Worm (Caenorhabditis elegans) whole organism, L4/young adult: ENCODE results near the gene nhr-147.
"Not testable (repeated sequence)": the region's sequence is repeated elsewhere in the genome, so short reads cannot be mapped to it uniquely, and the experiment has no call there.

ENCODE experiments used
- W03F9.2 ChIP-seq: fragments of 150-350 bp; optimal IDR thresholded peaks from 2 replicates; lab custom pipeline; 2014; ENCODE audit warnings: missing biosample characterization, missing genetic modification characterization
- dao-5 ChIP-seq: sonication (generic microtip); optimal IDR thresholded peaks from 2 replicates; lab custom pipeline; 2016; ENCODE audit warnings: missing genotype, missing genetic modification characterization, moderate library complexity, missing compliant biosample characterization
- him-1 ChIP-seq: sonication (generic microtip); optimal IDR thresholded peaks from 2 replicates; lab custom pipeline; 2016; ENCODE audit warnings: missing genotype, missing genetic modification reagents, missing genetic modification characterization, missing compliant biosample characterization

Gene nhr-147

ce11 chrV:7337218-7337617 lies 8.4 kb upstream of the nhr-147 start, which contains the start of gene F10G2.7:
TSS of gene F10G2.7 (minus strand) at chrV:7337318.
- TF ChIP-seq dao-5 (tag; lab: Kevin White, UChicago); W03F9.2 (tag; lab: Kevin White, UChicago); him-1: not testable (repeated sequence)

DNA sequence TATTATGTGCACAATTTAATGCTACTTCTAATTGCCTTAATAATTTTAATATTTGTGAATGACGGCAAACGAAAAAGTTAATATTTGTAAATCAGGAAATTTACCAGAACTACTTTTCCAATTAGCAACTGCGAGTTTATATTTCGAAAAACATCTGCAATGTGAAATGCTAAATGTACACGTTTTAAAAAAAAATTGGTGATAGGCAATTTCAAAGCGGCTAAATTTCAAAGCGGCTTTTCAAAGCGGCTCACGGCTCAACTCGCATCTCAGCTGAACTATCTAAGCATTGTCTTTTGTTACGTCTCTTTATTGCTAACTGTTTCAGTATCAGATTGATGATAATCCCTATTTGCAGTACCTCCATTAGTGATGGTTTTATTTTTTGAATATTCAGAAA lies 5.8 kb upstream of the nhr-147 start, which contains the start of gene srh-187:
srh-187 (minus strand) TSS at position 101 of the 400 bp plus-strand sequence.
- TF ChIP-seq dao-5 (tag; lab: Kevin White, UChicago) (no peak), him-1 (no peak), W03F9.2 (tag; lab: Kevin White, UChicago) (no peak)

- TF ChIP-seq W03F9.2 (tag; lab: Kevin White, UChicago) (no peak), him-1 (no peak), dao-5 (tag; lab: Kevin White, UChicago) (no peak)
These were observed 3.7 kb upstream of the nhr-147 start, which contains the start of the genes nhr-263 and nhr-148 for ce11 chrV:7341942-7342341. TSS of gene nhr-263 (minus strand) at chrV:7342042. TSS of gene nhr-148 (plus strand) at chrV:7342156.

DNA sequence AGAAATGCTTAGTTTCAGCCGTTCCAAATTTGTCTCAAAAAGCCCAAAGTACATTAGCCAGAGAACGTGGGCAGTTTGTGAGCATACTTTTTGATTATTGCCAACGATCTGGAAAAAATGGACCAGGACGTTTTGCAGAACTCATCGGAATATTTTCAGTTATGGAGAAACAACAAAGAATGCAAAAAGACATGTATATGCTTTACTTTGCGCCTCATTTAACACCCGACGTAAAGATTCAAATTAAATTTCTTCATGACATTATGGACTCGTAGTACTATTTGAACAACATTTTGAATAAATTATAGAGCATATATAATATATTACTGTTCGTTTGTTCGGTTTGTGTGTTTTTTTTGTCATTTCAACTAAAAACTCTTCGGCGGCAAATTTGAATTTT lies 2.1 kb upstream of the nhr-147 start, which contains the start of gene srh-244:
srh-244 (plus strand) TSS at position 301 of the 400 bp plus-strand sequence.
- TF ChIP-seq W03F9.2 (tag; lab: Kevin White, UChicago), result no peak
- no peak for TF ChIP-seq him-1
- TF ChIP-seq dao-5 (tag; lab: Kevin White, UChicago), result no peak

DNA sequence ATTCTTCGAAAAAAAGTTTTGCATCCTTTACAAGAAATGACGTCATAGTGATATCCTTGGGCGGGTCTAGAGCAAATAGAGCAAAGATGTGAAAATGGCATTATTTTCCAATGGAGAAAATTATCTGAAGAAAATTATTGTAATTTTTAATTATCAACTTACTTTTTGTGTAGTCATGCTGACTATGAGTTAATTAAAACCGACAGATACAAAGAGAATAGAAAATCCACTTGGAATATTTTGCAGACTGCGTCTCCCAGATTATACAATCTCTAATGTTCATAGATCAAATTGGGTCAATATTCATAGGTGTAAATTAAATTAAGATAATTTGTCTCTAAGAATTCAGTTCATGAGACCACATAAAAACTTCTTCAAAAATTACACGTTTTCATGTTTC lies 3.9 kb downstream of the nhr-147 start, which contains the start of gene nhr-149:
nhr-149 (minus strand) TSS at position 101 of the 400 bp plus-strand sequence.
- TF ChIP-seq W03F9.2 (tag; lab: Kevin White, UChicago) (no peak), dao-5 (tag; lab: Kevin White, UChicago) (no peak), him-1 (no peak)

DNA sequence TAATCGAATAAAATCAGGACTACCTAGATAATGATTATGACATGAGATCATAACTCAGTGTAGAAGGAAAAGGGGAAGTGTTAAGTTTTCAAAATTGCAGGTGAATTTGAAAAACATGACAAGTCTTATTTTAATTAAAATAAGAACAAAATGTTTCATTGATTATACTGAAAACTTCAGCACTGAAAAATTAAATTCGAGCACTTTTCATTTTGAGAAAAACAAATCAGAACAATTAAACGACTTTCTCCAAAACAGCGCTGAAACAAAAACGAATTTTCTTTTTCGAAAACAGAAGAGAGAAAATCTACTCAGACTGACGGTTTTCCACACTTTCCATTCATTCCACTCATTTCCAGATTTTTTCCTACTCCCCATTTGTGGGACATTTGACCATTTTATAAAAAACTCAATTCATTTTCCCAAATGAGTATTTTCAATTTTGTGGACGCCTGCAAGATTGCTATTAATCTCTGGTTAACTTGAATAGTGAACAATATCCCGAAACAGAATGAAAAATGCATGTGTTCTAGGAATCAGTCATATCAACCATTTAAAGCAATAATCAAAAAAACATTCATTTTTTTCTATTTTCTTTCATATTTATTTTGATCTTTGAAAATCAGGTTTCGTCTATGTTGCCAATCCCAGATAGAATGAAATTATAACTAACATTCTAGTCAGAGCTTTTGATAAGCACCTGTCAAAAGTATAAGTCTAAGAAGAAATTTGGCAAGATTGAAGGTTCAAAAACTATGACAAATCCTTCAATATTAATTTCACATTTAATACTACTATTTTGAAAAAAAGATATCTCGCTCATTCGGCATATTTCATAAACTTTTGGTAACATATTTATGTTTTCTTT lies 6.8 kb downstream of the nhr-147 start, which contains the start of the genes srh-231 and srh-275:
srh-231 (minus strand) TSS at position 51 of the 868 bp plus-strand sequence.
srh-275 (plus strand) TSS at position 818 of the 868 bp plus-strand sequence.
- no peak for TF ChIP-seq W03F9.2 (tag; lab: Kevin White, UChicago)
- TF ChIP-seq dao-5 (tag; lab: Kevin White, UChicago), result no peak
- no peak for TF ChIP-seq him-1

DNA sequence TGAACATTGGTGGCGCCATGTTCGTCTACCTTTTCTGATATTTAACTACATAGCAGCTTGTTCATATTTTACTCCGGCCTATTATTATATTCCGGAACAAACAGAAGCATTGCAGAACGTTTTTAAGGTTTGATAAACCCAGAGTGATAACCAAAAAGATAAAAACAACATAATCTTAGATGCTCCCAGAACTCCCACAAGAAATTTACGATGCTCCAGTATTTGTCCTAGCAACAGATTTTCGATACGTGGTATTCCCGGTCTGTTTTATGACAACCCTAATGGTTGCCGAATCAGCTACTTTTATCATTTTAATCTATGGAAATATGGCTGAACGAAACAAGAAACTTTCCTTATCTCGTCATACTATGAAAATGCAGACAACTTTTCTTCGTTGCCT lies 8.0 kb downstream of the nhr-147 start:
- TF ChIP-seq W03F9.2 (tag; lab: Kevin White, UChicago), result no peak
- TF ChIP-seq dao-5 (tag; lab: Kevin White, UChicago), result no peak
- TF ChIP-seq him-1, result no peak

ce11 chrV:7355464-7355863 lies 9.9 kb downstream of the nhr-147 start, which contains the start of gene tag-293:
TSS of gene tag-293 (minus strand) at chrV:7355564.
- TF ChIP-seq dao-5 (tag; lab: Kevin White, UChicago) (no peak), him-1 (no peak), W03F9.2 (tag; lab: Kevin White, UChicago) (no peak)

DNA sequence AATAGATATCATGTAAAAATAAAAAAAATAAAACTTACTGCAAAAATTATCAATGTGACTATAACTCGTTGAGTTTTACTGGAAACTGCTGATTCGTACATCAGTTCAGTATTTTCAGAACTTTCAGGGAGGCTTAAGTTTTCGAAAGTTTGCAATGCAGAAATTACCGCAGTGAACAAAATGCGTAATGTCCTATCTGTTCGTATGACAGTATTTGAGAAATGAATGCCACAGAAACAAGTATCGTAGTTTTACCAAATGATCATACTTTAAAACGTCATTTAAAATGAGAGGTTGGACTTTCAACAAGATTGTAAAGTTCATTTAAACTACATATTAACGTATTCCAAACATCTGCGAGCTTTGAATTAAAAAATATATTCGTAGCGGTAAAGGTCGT lies 11.1 kb downstream of the nhr-147 start, which contains the start of gene C03G6.21:
C03G6.21 (minus strand) TSS at position 101 of the 400 bp plus-strand sequence.
- no peak for TF ChIP-seq dao-5 (tag; lab: Kevin White, UChicago)
- no peak for TF ChIP-seq him-1
- TF ChIP-seq W03F9.2 (tag; lab: Kevin White, UChicago), result no peak

DNA sequence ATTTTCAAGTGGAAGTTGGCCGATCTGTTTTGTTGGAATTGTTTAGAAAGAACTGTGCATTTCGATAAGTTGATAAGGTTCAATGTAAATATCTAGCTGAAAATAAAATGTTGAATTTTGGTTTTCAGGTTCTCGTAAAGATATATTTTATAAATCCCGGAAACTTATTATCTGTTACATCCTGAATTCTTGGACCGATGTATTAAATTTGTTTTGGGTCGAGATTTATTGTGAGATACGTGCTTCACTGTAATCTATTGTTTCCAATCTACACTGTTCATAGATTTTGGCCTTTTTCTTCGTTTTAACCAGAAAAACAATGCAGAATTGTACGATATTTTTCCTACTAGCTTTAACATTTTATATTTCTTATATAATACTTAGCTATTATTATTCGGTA lies 11.5 kb downstream of the nhr-147 start, which contains the start of gene C03G6.6:
C03G6.6 (plus strand) TSS at position 301 of the 400 bp plus-strand sequence.
- TF ChIP-seq dao-5 (tag; lab: Kevin White, UChicago) (no peak), W03F9.2 (tag; lab: Kevin White, UChicago) (no peak), him-1 (no peak)

ce11 chrV:7361673-7362072 lies 16.1 kb downstream of the nhr-147 start, which contains the start of gene cyp-35A1:
TSS of gene cyp-35A1 (minus strand) at chrV:7361773.
- no peak for TF ChIP-seq him-1
- TF ChIP-seq W03F9.2 (tag; lab: Kevin White, UChicago), result no peak
- TF ChIP-seq dao-5 (tag; lab: Kevin White, UChicago), result no peak

DNA sequence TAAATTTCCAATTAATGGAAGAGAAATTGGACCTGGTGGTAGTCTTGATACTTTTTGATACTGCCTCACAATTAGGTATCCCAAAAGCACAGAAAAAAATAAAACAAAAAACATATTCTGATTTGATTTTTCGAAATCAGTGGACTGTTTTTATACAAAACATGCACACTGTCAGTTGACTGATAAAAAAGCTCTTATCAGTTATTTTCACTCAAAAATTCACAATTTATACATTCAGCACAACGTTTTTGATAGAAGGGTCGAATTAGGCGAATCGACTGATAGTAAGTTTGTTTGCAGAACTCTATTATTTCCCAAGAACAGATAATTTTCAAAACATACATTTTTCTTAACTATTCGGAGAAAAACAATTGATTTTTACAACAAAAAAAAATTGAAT lies 18.5 kb downstream of the nhr-147 start, which contains the start of gene cyp-35A2:
cyp-35A2 (minus strand) TSS at position 124 of the 400 bp plus-strand sequence.
- TF ChIP-seq W03F9.2 (tag; lab: Kevin White, UChicago) (no peak), him-1 (no peak), dao-5 (tag; lab: Kevin White, UChicago) (no peak)

ce11 chrV:7364951-7365350 lies 19.4 kb downstream of the nhr-147 start, which contains the start of gene exc-13:
TSS of gene exc-13 (plus strand) at chrV:7365251.
- TF ChIP-seq dao-5 (tag; lab: Kevin White, UChicago) (no peak), W03F9.2 (tag; lab: Kevin White, UChicago) (no peak), him-1 (no peak)
